Worm (Caenorhabditis elegans) whole organism, L2 larva: ENCODE data around the gene C49C3.10.

Experiments
- C34F6.9 ChIP-seq: fragments of 150-350 bp; optimal IDR thresholded peaks from 2 replicates; lab custom pipeline; 2014; ENCODE audit warnings: missing biosample characterization, missing genetic modification characterization
- R02D3.7 ChIP-seq: fragments of 150-350 bp; optimal IDR thresholded peaks from 2 replicates; lab custom pipeline; 2014; ENCODE audit warnings: missing biosample characterization, missing genetic modification characterization
- ZK546.5 ChIP-seq: sonication (generic microtip); optimal IDR thresholded peaks from 2 replicates; lab custom pipeline; 2017; ENCODE audit warnings: missing biosample characterization, missing genetic modification characterization
- ama-1 ChIP-seq: fragments of 150-350 bp; optimal IDR thresholded peaks from 2 replicates; lab custom pipeline; 2018; ENCODE audit warnings: inconsistent platforms
- blmp-1 ChIP-seq: sonication (generic microtip); optimal IDR thresholded peaks from 2 replicates; lab custom pipeline; 2017; ENCODE audit warnings: missing genetic modification characterization, mild to moderate bottlenecking, missing compliant biosample characterization, antibody characterized with exemption, moderate library complexity; ENCODE audit not compliant: insufficient read depth
- ceh-16 ChIP-seq: fragments of 150-350 bp; optimal IDR thresholded peaks from 2 replicates; lab custom pipeline; 2014; ENCODE audit warnings: missing biosample characterization, missing genetic modification characterization
- ceh-82 ChIP-seq: fragments of 150-350 bp; optimal IDR thresholded peaks from 2 replicates; lab custom pipeline; 2014; ENCODE audit warnings: missing biosample characterization, missing genetic modification characterization
- crh-2 ChIP-seq: sonication (generic microtip); optimal IDR thresholded peaks from 2 replicates; lab custom pipeline; 2017; ENCODE audit warnings: missing biosample characterization, missing genetic modification characterization
- dmd-4 ChIP-seq: sonication (generic microtip); optimal IDR thresholded peaks from 2 replicates; lab custom pipeline; 2017; ENCODE audit warnings: missing biosample characterization, missing genetic modification characterization
- egl-27 ChIP-seq: sonication (generic microtip); optimal IDR thresholded peaks from 3 replicates; lab custom pipeline; 2017; ENCODE audit warnings: missing biosample characterization, missing genetic modification reagents, missing genetic modification characterization
- elt-1 ChIP-seq: fragments of 150-350 bp; optimal IDR thresholded peaks from 2 replicates; lab custom pipeline; 2014; ENCODE audit warnings: missing biosample characterization, missing genetic modification characterization
- elt-3 ChIP-seq: sonication (generic microtip); optimal IDR thresholded peaks from 2 replicates; lab custom pipeline; 2017; ENCODE audit warnings: missing biosample characterization, missing genetic modification characterization
- fos-1 ChIP-seq: fragments of 150-350 bp; optimal IDR thresholded peaks from 2 replicates; lab custom pipeline; 2014; ENCODE audit warnings: missing biosample characterization, missing genetic modification characterization
- lin-13 ChIP-seq: fragments of 150-350 bp; optimal IDR thresholded peaks from 2 replicates; lab custom pipeline; 2014; ENCODE audit warnings: missing biosample characterization, missing genetic modification reagents, missing genetic modification characterization
- mab-5 ChIP-seq: fragments of 150-350 bp; optimal IDR thresholded peaks from 2 replicates; lab custom pipeline; 2014; ENCODE audit warnings: missing biosample characterization, missing genetic modification characterization
- mbf-1 ChIP-seq: sonication (generic microtip); optimal IDR thresholded peaks from 2 replicates; lab custom pipeline; 2017; ENCODE audit warnings: missing biosample characterization, missing genetic modification characterization
- mdl-1 ChIP-seq, 2 experiments: fragments of 150-350 bp in 1 of 2; sonication (generic microtip) in 1 of 2; optimal IDR thresholded peaks; 2 replicates each; lab custom pipeline; 2017; ENCODE audit warnings: missing biosample characterization in 2 of 2, missing genetic modification characterization in 2 of 2
- nhr-10 ChIP-seq: sonication (generic microtip); optimal IDR thresholded peaks from 2 replicates; lab custom pipeline; 2017; ENCODE audit warnings: missing biosample characterization, missing genetic modification characterization
- nhr-11 ChIP-seq: fragments of 150-350 bp; optimal IDR thresholded peaks from 2 replicates; lab custom pipeline; 2014; ENCODE audit warnings: missing biosample characterization, missing genetic modification characterization
- nhr-12 ChIP-seq: fragments of 150-350 bp; optimal IDR thresholded peaks from 2 replicates; lab custom pipeline; 2014; ENCODE audit warnings: missing biosample characterization, missing genetic modification characterization
- nhr-129 ChIP-seq: fragments of 150-350 bp; optimal IDR thresholded peaks from 2 replicates; lab custom pipeline; 2014; ENCODE audit warnings: missing biosample characterization, missing genetic modification characterization
- nhr-23 ChIP-seq: fragments of 150-350 bp; optimal IDR thresholded peaks from 2 replicates; lab custom pipeline; 2014; ENCODE audit warnings: missing biosample characterization, missing genetic modification reagents, missing genetic modification characterization
- nhr-237 ChIP-seq: fragments of 150-350 bp; optimal IDR thresholded peaks from 2 replicates; lab custom pipeline; 2014; ENCODE audit warnings: missing biosample characterization, missing genetic modification characterization
- nhr-6 ChIP-seq: fragments of 150-350 bp; optimal IDR thresholded peaks from 2 replicates; lab custom pipeline; 2014; ENCODE audit warnings: missing biosample characterization, missing genetic modification characterization
- nhr-77 ChIP-seq: fragments of 150-350 bp; optimal IDR thresholded peaks from 2 replicates; lab custom pipeline; 2014; ENCODE audit warnings: missing biosample characterization, missing genetic modification characterization
- sem-4 ChIP-seq: fragments of 150-350 bp; optimal IDR thresholded peaks from 2 replicates; lab custom pipeline; 2014; ENCODE audit warnings: missing biosample characterization, missing genetic modification reagents, missing genetic modification characterization
- skn-1 ChIP-seq: sonication (generic microtip); optimal IDR thresholded peaks from 2 replicates; lab custom pipeline; 2017; ENCODE audit warnings: missing biosample characterization, missing genetic modification characterization
- sma-3 ChIP-seq: sonication (generic microtip); optimal IDR thresholded peaks from 2 replicates; lab custom pipeline; 2016; ENCODE audit warnings: missing genetic modification reagents, missing genetic modification characterization, missing compliant biosample characterization
- sma-9 ChIP-seq, 2 experiments: fragments of 150-350 bp in 1 of 2; sonication (generic microtip) in 1 of 2; optimal IDR thresholded peaks; 2 replicates each; lab custom pipeline; 2014 to 2016; ENCODE audit warnings: missing genetic modification characterization in 2 of 2, mild to moderate bottlenecking in 1 of 2, missing biosample characterization in 1 of 2, missing compliant biosample characterization in 1 of 2, missing genetic modification reagents in 1 of 2, moderate library complexity in 1 of 2
- snpc-4 ChIP-seq: fragments of 150-350 bp; optimal IDR thresholded peaks from 2 replicates; lab custom pipeline; 2014; ENCODE audit warnings: missing biosample characterization, missing genetic modification characterization
- unc-62 ChIP-seq: fragments of 150-350 bp; optimal IDR thresholded peaks from 2 replicates; lab custom pipeline; 2014; ENCODE audit warnings: missing biosample characterization, missing genetic modification reagents, missing genetic modification characterization
- zag-1 ChIP-seq: fragments of 150-350 bp; optimal IDR thresholded peaks from 2 replicates; lab custom pipeline; 2014; ENCODE audit warnings: missing biosample characterization, missing genetic modification characterization
- ztf-1 ChIP-seq: fragments of 200-800 bp; sonication (Bioruptor generic); conservative IDR thresholded peaks from 2 replicates; pipeline ENCODE4 v1.3.6; 2022; ENCODE audit warnings: missing genetic modification characterization, missing compliant biosample characterization
- ztf-11 ChIP-seq: sonication (generic microtip); optimal IDR thresholded peaks from 2 replicates; lab custom pipeline; 2017; ENCODE audit warnings: missing biosample characterization, missing genetic modification characterization
- ztf-4 ChIP-seq: fragments of 150-350 bp; optimal IDR thresholded peaks from 2 replicates; lab custom pipeline; 2014; ENCODE audit warnings: missing biosample characterization, missing genetic modification characterization

C49C3.10 gene

DNA sequence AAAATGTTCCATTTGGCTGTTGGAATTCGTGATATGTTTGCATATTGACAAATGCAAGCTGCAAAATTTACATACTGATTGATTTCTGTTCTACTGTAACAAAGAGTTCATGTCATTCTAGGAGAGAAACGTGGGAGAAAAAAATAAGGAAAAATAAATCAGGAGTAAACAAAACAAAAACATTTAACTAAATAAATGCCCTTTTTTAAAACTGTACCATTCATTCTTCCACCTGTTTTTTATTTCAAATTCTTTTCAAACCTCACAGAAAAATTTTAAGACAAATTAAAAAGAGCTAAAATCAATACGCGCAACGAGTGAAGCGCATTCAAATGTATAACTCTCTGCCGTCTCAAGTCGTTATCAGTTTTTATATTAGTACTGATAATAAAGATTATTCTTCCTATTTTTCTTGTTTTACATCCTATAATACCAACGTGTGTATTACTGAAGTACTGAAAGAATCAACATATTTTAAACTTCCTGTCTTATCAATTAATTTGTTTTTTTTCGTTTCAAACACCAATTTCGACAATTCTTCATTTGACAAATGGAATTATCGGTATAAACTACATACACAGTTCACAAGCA lies at the start of gene C49C3.10:
TSS of gene C49C3.10 (minus strand) at position 51 of the 591 bp plus-strand sequence.
- no peak for TF ChIP-seq elt-1 (tag; lab: Kevin White, UChicago)
- TF ChIP-seq ama-1 (lab: Kevin White, UChicago), result no peak
- TF ChIP-seq unc-62, result no peak
- TF ChIP-seq nhr-12 (tag; lab: Kevin White, UChicago), result no peak
- no peak for TF ChIP-seq dmd-4 (tag; lab: Kevin White, UChicago)
- TF ChIP-seq nhr-77 (tag; lab: Kevin White, UChicago), result no peak
- no peak for TF ChIP-seq sem-4 (tag; lab: Kevin White, UChicago)
- no peak for TF ChIP-seq egl-27 (tag; lab: Kevin White, UChicago)
- no peak for TF ChIP-seq mab-5 (tag; lab: Kevin White, UChicago)
- TF ChIP-seq nhr-129 (tag; lab: Kevin White, UChicago), result no peak
- TF ChIP-seq nhr-10 (tag; lab: Kevin White, UChicago), result no peak
- no peak for TF ChIP-seq nhr-6
- no peak for TF ChIP-seq ztf-1 (GFP tag; lab: Robert Waterston, UW)
- peak; percentile 74 for TF ChIP-seq fos-1 (tag; lab: Kevin White, UChicago)
- TF ChIP-seq ztf-4 (tag; lab: Kevin White, UChicago), result no peak
- peak; percentile 56 for TF ChIP-seq crh-2 (tag; lab: Kevin White, UChicago)
- TF ChIP-seq R02D3.7 (tag; lab: Kevin White, UChicago), result no peak
- no peak for TF ChIP-seq elt-3 (tag; lab: Kevin White, UChicago)
- TF ChIP-seq mbf-1 (tag; lab: Kevin White, UChicago), result no peak
- no peak for TF ChIP-seq ztf-11 (tag; lab: Kevin White, UChicago)
- no peak for TF ChIP-seq nhr-23 (tag; lab: Kevin White, UChicago)
- TF ChIP-seq snpc-4 (tag; lab: Kevin White, UChicago), result no peak
- TF ChIP-seq mdl-1 (tag; optimal IDR thresholded peaks at IDR 0.05; lab: Kevin White, UChicago), result no peak
- no peak for TF ChIP-seq ZK546.5 (tag; lab: Kevin White, UChicago)
- peak; percentile 55 for TF ChIP-seq skn-1 (tag; lab: Kevin White, UChicago)
- TF ChIP-seq, all 48 proteins: peak for 3

DNA sequence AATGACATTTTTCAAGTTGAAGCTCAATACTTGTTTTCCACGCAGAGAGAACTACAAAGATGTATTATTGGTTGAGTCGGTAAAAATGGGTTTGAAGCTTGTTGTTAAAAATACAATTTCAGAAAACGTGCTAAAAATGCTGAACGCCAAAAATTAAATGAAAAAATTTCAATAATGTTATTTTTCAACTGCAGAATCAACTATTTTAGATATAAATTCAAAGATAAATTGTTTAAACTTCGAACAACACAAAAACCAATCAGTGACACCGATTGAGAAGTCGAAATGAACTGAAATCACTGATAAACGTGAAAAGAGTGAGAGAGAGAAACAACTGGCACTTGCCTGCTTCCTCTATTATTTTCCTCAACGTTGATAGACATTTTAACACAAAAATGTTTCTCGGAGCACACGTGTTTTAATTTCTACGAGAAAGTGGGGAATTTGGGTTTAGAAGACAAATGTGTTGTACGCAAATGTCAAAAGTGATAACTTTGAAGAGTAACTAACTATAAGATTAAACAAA lies 48.7 kb upstream of the C49C3.10 start, which contains the start of gene T02D1.8:
TSS of gene T02D1.8 (minus strand) at position 51 of the 526 bp plus-strand sequence.
- TF ChIP-seq fos-1 (tag; lab: Kevin White, UChicago) (peak; percentile 74), sma-9 (GFP tag; optimal IDR thresholded peaks at IDR 0.05; lab: Kevin White, UChicago) (no peak), sma-9 (tag; optimal IDR thresholded peaks at IDR 0.05; lab: Kevin White, UChicago) (no peak)

DNA sequence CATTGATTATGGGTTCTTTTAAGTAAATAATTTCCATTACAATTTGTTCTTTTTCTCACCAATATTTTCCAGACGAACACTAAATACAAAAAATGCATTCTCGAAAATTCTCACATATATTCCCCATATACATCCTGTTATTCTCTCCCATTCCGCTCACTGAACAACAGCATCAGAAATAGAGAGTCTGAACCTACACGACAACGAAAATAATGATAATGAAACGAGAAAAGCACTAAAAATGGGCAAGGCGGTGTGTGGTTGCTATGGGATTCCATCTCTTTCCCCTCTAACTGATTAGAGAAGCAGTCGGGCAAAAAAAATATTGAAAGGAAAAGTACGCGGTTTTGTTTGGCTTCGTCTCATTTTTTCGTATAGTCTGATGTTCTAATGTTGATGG lies 44.3 kb upstream of the C49C3.10 start, which contains the start of gene C30H6.12:
TSS of gene C30H6.12 (plus strand) at position 301 of the 400 bp plus-strand sequence.
- TF ChIP-seq nhr-11 (no peak), elt-3 (tag; lab: Kevin White, UChicago) (no peak), zag-1 (no peak), unc-62 (no peak), C34F6.9 (tag; lab: Kevin White, UChicago) (no peak), nhr-10 (tag; lab: Kevin White, UChicago) (no peak), nhr-23 (tag; lab: Kevin White, UChicago) (no peak), fos-1 (tag; lab: Kevin White, UChicago) (no peak), nhr-77 (tag; lab: Kevin White, UChicago) (no peak), nhr-237 (tag; lab: Kevin White, UChicago) (no peak), snpc-4 (tag; lab: Kevin White, UChicago) (no peak), dmd-4 (tag; lab: Kevin White, UChicago) (no peak), nhr-129 (tag; lab: Kevin White, UChicago) (no peak), ceh-16 (no peak), ZK546.5 (tag; lab: Kevin White, UChicago) (no peak), blmp-1 (tag; lab: Kevin White, UChicago) (no peak)

DNA sequence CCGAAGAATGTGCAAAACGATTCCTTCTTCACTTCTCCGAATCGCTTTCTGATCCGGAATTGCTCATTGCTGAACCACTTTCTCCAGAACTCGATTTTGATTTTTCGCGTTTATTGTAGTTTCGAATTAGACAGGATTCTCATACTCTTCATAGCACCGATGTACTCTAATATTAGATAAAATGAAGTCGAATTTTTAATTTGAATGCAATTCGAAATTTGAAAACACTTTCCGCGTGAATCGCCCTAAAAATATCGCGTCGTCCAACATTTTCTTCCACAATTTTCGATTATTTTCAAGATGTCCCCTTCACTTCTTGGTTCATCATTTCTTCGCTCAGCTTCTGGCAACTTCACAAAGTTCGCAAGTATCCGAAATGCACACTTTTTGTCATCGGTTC lies 43.3 kb upstream of the C49C3.10 start, which contains the start of gene C30H6.8:
TSS of gene C30H6.8 (plus strand) at position 301 of the 400 bp plus-strand sequence.
- no peak for TF ChIP-seq ceh-82 (tag; lab: Kevin White, UChicago)
- TF ChIP-seq lin-13 (GFP tag; lab: Kevin White, UChicago), result no peak
- no peak for TF ChIP-seq skn-1 (tag; lab: Kevin White, UChicago)
- TF ChIP-seq nhr-23 (tag; lab: Kevin White, UChicago), result no peak
- no peak for TF ChIP-seq sma-3
- TF ChIP-seq snpc-4 (tag; lab: Kevin White, UChicago), result no peak
- no peak for TF ChIP-seq elt-1 (tag; lab: Kevin White, UChicago)
- TF ChIP-seq elt-3 (tag; lab: Kevin White, UChicago), result no peak
- TF ChIP-seq dmd-4 (tag; lab: Kevin White, UChicago), result no peak
- TF ChIP-seq sma-9 (GFP tag; optimal IDR thresholded peaks at IDR 0.05; lab: Kevin White, UChicago), result no peak
- no peak for TF ChIP-seq sma-9 (tag; optimal IDR thresholded peaks at IDR 0.05; lab: Kevin White, UChicago)
